Fruit fly (Drosophila melanogaster): ENCODE measurements around the gene CG6420.

CG6420 gene

DNA sequence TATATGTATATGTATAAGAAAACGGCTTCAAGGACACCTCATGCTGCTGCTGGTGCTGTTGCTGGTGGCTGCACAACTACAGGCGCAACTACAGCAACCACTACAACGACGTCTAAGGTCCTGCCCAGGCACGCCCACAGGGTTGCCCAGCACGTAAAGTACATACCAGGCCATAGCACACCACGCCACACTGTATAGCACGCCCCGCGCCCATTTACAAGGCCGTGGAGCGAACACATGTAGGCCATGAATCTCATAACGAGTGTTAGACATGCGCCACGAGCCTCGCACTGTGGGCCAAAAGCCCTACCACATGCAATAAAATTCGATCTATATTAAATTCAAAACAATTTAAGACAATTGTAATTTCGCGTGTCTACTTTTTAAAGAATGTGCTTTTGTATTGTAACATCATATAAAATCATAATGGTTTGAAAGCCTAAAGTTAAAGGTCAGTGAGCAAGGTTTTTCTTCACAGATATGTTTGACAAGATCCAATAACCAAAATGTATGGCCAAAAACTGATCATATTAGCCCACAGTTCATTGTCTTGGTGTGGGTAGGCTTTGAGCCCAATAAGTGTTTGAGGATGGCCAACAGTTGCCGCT lies 53.4 kb downstream of the CG6420 start:
- TF ChIP-seq dmrt93B (GFP tag; optimal IDR thresholded peaks at IDR 0.05) (no peak), Dfd (GFP tag; optimal IDR thresholded peaks at IDR 0.05) (no peak), lola (GFP tag; optimal IDR thresholded peaks at IDR 0.05) (no peak), br (GFP tag; optimal IDR thresholded peaks at IDR 0.05) (no peak), sage (GFP tag; optimal IDR thresholded peaks at IDR 0.05) (no peak), psq (GFP tag; optimal IDR thresholded peaks at IDR 0.05) (no peak), Hr78 (GFP tag; optimal IDR thresholded peaks at IDR 0.05) (no peak), pan (optimal IDR thresholded peaks at IDR 0.05) (no peak), dsf (GFP tag; optimal IDR thresholded peaks at IDR 0.05; ENCODE audit: borderline replicate concordance) (no peak), brk (GFP tag; optimal IDR thresholded peaks at IDR 0.05) (no peak), Sp1 (GFP tag; optimal IDR thresholded peaks at IDR 0.05) (no peak), Myc (optimal IDR thresholded peaks at IDR 0.05) (no peak), GATAd (GFP tag; optimal IDR thresholded peaks at IDR 0.05) (no peak), sv (GFP tag; optimal IDR thresholded peaks at IDR 0.05) (no peak), Dif (GFP tag; optimal IDR thresholded peaks at IDR 0.05; ENCODE audit: partially characterized antibody) (no peak), CG32264 (GFP tag; optimal IDR thresholded peaks at IDR 0.05) (no peak)

DNA sequence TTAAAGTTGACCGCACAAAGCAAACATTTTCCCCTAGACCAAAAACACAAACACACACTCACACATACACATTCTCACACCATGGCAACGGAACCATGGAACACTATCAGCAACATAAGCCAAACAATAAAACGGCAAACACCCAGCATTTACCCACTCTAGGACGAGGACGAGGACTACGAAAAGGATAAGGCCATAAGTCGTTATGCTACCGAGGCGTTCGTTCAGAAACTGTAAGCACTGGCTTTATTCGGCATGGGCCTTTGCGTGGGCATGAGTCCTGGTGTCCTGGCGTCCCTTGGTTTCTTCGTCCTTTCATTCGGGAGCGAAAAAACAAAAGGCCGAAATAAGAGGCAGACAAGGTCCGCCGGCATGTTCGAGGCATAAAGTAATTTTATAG lies 54.7 kb downstream of the CG6420 start:
- TF ChIP-seq psq (GFP tag; optimal IDR thresholded peaks at IDR 0.05) (no peak), Vsx2 (GFP tag; optimal IDR thresholded peaks at IDR 0.05; ENCODE audit: partially characterized antibody) (no peak), N (GFP tag; optimal IDR thresholded peaks at IDR 0.05) (no peak), dl (GFP tag; optimal IDR thresholded peaks at IDR 0.05; ENCODE audit: insufficient read depth in 1 of 2, partially characterized antibody in 2 of 2) (no peak), usp (GFP tag; optimal IDR thresholded peaks at IDR 0.05) (no peak), lola (GFP tag; optimal IDR thresholded peaks at IDR 0.05) (no peak), woc (GFP tag; optimal IDR thresholded peaks at IDR 0.05) (no peak), sv (GFP tag; optimal IDR thresholded peaks at IDR 0.05) (no peak), dsf (GFP tag; optimal IDR thresholded peaks at IDR 0.05; ENCODE audit: borderline replicate concordance) (no peak), CG9705 (GFP tag; optimal IDR thresholded peaks at IDR 0.05) (no peak), OdsH (GFP tag; optimal IDR thresholded peaks at IDR 0.05) (no peak), CG32264 (GFP tag; optimal IDR thresholded peaks at IDR 0.05) (no peak), Jra (GFP tag; optimal IDR thresholded peaks at IDR 0.05) (no peak), tai (GFP tag; optimal IDR thresholded peaks at IDR 0.05) (no peak), br (GFP tag; optimal IDR thresholded peaks at IDR 0.05) (no peak), Hr78 (GFP tag; optimal IDR thresholded peaks at IDR 0.05) (no peak), ey (GFP tag; optimal IDR thresholded peaks at IDR 0.05) (no peak), fru (GFP tag; optimal IDR thresholded peaks at IDR 0.05) (no peak)

Data from whole organism, wandering third instar larva.